Fruit fly (Drosophila melanogaster): Measurements from ENCODE around the gene nub.

The nub gene

dm6 chr2L:12644301-12644700, 56.9 kb downstream of the nub start (continued):
- peak; percentile 51 for TF ChIP-seq CG7839 (tag; optimal IDR thresholded peaks at IDR 0.05)
- TF ChIP-seq CG12155 (GFP tag; optimal IDR thresholded peaks at IDR 0.05) = no peak
- peak; percentile 26 for TF ChIP-seq CG2120 (GFP tag; optimal IDR thresholded peaks at IDR 0.05)
- TF ChIP-seq dpn (GFP tag; optimal IDR thresholded peaks at IDR 0.05) = peak in 1 of 2 experiments; percentile 13
- TF ChIP-seq lab (GFP tag; optimal IDR thresholded peaks at IDR 0.05) = peak; percentile 57
- TF ChIP-seq az2 (GFP tag; optimal IDR thresholded peaks at IDR 0.05) = peak; percentile 15
- TF ChIP-seq CG17385 (GFP tag; optimal IDR thresholded peaks at IDR 0.05) = peak; percentile 51
- TF ChIP-seq CG15601 (tag; optimal IDR thresholded peaks at IDR 0.05) = peak; percentile 17
- no peak for TF ChIP-seq Hmx (GFP tag; optimal IDR thresholded peaks at IDR 0.05)
- no peak for TF ChIP-seq ab (GFP tag; optimal IDR thresholded peaks at IDR 0.05)
- peak; percentile 14 for TF ChIP-seq CG10543 (GFP tag; optimal IDR thresholded peaks at IDR 0.05)
- TF ChIP-seq CG15269 (tag; optimal IDR thresholded peaks at IDR 0.05) = peak; percentile 35
- no peak for TF ChIP-seq kni (GFP tag; optimal IDR thresholded peaks at IDR 0.05)
- TF ChIP-seq CG1603 (tag; optimal IDR thresholded peaks at IDR 0.05) = no peak
- no peak for TF ChIP-seq gcm2 (GFP tag; optimal IDR thresholded peaks at IDR 0.05)
- TF ChIP-seq trh (GFP tag; optimal IDR thresholded peaks at IDR 0.05) = no peak
- TF ChIP-seq Sox102F (GFP tag; optimal IDR thresholded peaks at IDR 0.05) = peak; percentile 54
- TF ChIP-seq H15 (GFP tag; IDR thresholded peaks at IDR 0.05) = 0 out of 3 replicates have a peak, but pooled peaks have one; percentile 12
- no peak for TF ChIP-seq CG17612 (GFP tag; IDR thresholded peaks at IDR 0.05)
- no peak for TF ChIP-seq jigr1 (GFP tag; IDR thresholded peaks at IDR 0.05)
- TF ChIP-seq CG6272 (GFP tag; IDR thresholded peaks at IDR 0.05) = no peak
- peak; percentile 31 for TF ChIP-seq CG10209 (GFP tag; optimal IDR thresholded peaks at IDR 0.05)
- TF ChIP-seq tap (tag; optimal IDR thresholded peaks at IDR 0.05) = peak; percentile 25
- peak; percentile 17; the same call in 1 of the 3 replicates for TF ChIP-seq zfh1 (GFP tag; IDR thresholded peaks at IDR 0.05)
- no peak for TF ChIP-seq CG5953 (GFP tag; IDR thresholded peaks at IDR 0.05)
- TF ChIP-seq kay (GFP tag; optimal IDR thresholded peaks at IDR 0.05) = no peak
- peak; percentile 3 for TF ChIP-seq Xbp1 (GFP tag; optimal IDR thresholded peaks at IDR 0.05)
- TF ChIP-seq Dfd (GFP tag; optimal IDR thresholded peaks at IDR 0.05) = no peak
- TF ChIP-seq CG9932 (GFP tag; IDR thresholded peaks at IDR 0.05) = no peak
- TF ChIP-seq MBD-R2 (GFP tag; IDR thresholded peaks at IDR 0.05) = no peak
- TF ChIP-seq nmo (GFP tag; optimal IDR thresholded peaks at IDR 0.05) = peak; percentile 22
- TF ChIP-seq Adf1 (GFP tag; IDR thresholded peaks at IDR 0.05) = peak; percentile 14; the same call in 1 of the 2 replicates
- no peak for TF ChIP-seq CG11456 (GFP tag; IDR thresholded peaks at IDR 0.05)
- 0 out of 2 replicates have a peak, but pooled peaks have one; percentile 38 for TF ChIP-seq CG31441 (GFP tag; IDR thresholded peaks at IDR 0.05)
- peak; percentile 49 for TF ChIP-seq CG17328 (GFP tag; IDR thresholded peaks at IDR 0.05)
- peak; percentile 44 for TF ChIP-seq D19A (tag; optimal IDR thresholded peaks at IDR 0.05)
- peak; percentile 46; the same call in 1 of the 2 replicates for TF ChIP-seq Rfx (GFP tag; IDR thresholded peaks at IDR 0.05)
- no peak for TF ChIP-seq peb (GFP tag; IDR thresholded peaks at IDR 0.05)
- peak; percentile 35; the same call in 1 of the 3 replicates for TF ChIP-seq otp (GFP tag; IDR thresholded peaks at IDR 0.05)
- TF ChIP-seq odd (GFP tag; optimal IDR thresholded peaks at IDR 0.05) = peak; percentile 8
- peak; percentile 45; the same call in 1 of the 2 replicates for TF ChIP-seq Atf6 (GFP tag; IDR thresholded peaks at IDR 0.05)
- TF ChIP-seq CG6689 (GFP tag; IDR thresholded peaks at IDR 0.05) = peak; percentile 38; the same call in 1 of the 2 replicates
- peak; percentile 51 for TF ChIP-seq unpg (GFP tag; optimal IDR thresholded peaks at IDR 0.05)
- no peak for TF ChIP-seq CG1024 (GFP tag; IDR thresholded peaks at IDR 0.05)
- peak; percentile 45 for TF ChIP-seq CG13424 (tag; optimal IDR thresholded peaks at IDR 0.05)
- TF ChIP-seq CG10366 (GFP tag; IDR thresholded peaks at IDR 0.05) = peak; percentile 20; the same call in 1 of the 2 replicates
- peak; percentile 65 for TF ChIP-seq gem (tag; optimal IDR thresholded peaks at IDR 0.05)
- TF ChIP-seq row (GFP tag; IDR thresholded peaks at IDR 0.05) = peak; percentile 81
- TF ChIP-seq bsh (GFP tag; optimal IDR thresholded peaks at IDR 0.05) = peak in 1 of 2 experiments; percentile 47
- no peak for TF ChIP-seq Deaf1 (tag; optimal IDR thresholded peaks at IDR 0.05)
- no peak for TF ChIP-seq Usf (GFP tag; optimal IDR thresholded peaks at IDR 0.05)
